Fruit fly (Drosophila melanogaster): ENCODE results near the gene CG4768.

Gene CG4768

DNA sequence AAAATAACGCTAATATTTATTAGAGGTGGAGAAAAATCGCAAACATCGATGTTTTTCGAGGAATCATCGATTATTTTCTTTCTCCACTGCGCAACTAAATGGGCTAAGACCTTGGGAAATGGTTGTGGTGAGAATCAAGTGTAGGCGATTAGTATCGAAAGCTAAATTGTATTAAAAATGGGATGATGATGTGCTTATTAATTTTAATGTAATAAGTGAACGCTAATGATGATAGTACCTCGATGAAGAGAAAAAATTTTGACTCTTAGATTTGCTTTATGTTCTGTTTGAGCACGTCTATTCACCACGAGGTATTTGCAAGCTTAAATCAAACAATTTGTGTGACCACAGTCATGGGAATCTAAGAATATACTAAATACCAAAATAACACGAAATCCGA is 11.4 kb downstream of the CG4768 start, which contains the start of the genes Rai1 and CG13005 (continued):
- TF ChIP-seq ato (GFP tag; IDR thresholded peaks at IDR 0.05; ENCODE audit: partially characterized antibody) (peak; percentile 72), CG10431 (GFP tag; optimal IDR thresholded peaks at IDR 0.05) (no peak), tna (GFP tag; IDR thresholded peaks at IDR 0.05; ENCODE audit: partially characterized antibody) (peak; percentile 73), CG12744 (GFP tag; optimal IDR thresholded peaks at IDR 0.05) (no peak), mld (GFP tag; IDR thresholded peaks at IDR 0.05; ENCODE audit: partially characterized antibody) (0 out of 3 replicates have a peak, but pooled peaks have one; percentile 67), sr (GFP tag; IDR thresholded peaks at IDR 0.05) (no peak), CG30431 (GFP tag; optimal IDR thresholded peaks at IDR 0.05) (no peak), CG30020 (tag; optimal IDR thresholded peaks at IDR 0.05) (no peak), CG17186 (GFP tag; optimal IDR thresholded peaks at IDR 0.05) (peak; percentile 5), CG16813 (GFP tag; IDR thresholded peaks at IDR 0.05; ENCODE audit: partially characterized antibody) (peak; percentile 80), CG3838 (GFP tag; optimal IDR thresholded peaks at IDR 0.05) (no peak), CkIIα-i1 (GFP tag; IDR thresholded peaks at IDR 0.05) (0 out of 2 replicates have a peak, but pooled peaks have one; percentile 62), amos (GFP tag; IDR thresholded peaks at IDR 0.05; ENCODE audit: partially characterized antibody) (peak; percentile 80), CG14710 (tag; optimal IDR thresholded peaks at IDR 0.05) (peak; percentile 29), knrl (GFP tag; IDR thresholded peaks at IDR 0.05; ENCODE audit: partially characterized antibody) (peak; percentile 82), br (optimal IDR thresholded peaks at IDR 0.05) (no peak), stwl (tag; optimal IDR thresholded peaks at IDR 0.05) (peak; percentile 57), Doc3 (GFP tag; IDR thresholded peaks at IDR 0.05; ENCODE audit: partially characterized antibody) (peak; percentile 84), CG7963 (GFP tag; IDR thresholded peaks at IDR 0.05; ENCODE audit: partially characterized antibody) (peak; percentile 59; the same call in 2 of the 3 replicates), CG4360 (GFP tag; IDR thresholded peaks at IDR 0.05) (no peak), CG15011 (GFP tag; optimal IDR thresholded peaks at IDR 0.05) (no peak), pita (GFP tag; optimal IDR thresholded peaks at IDR 0.05) (no peak), NC2α (GFP tag; optimal IDR thresholded peaks at IDR 0.05) (no peak), CG3407 (GFP tag; optimal IDR thresholded peaks at IDR 0.05) (no peak), HLH4C (GFP tag; IDR thresholded peaks at IDR 0.05; ENCODE audit: partially characterized antibody) (peak; percentile 81), Sin3A (optimal IDR thresholded peaks at IDR 0.05) (peak; percentile 26), CG8290 (GFP tag; optimal IDR thresholded peaks at IDR 0.05) (peak; percentile 43), CG8290 (tag; optimal IDR thresholded peaks at IDR 0.05) (peak in 1 of 2 experiments; percentile 31), hkb (optimal IDR thresholded peaks at IDR 0.05) (no peak), hkb (GFP tag; IDR thresholded peaks at IDR 0.05) (no peak), abd-A (tag; optimal IDR thresholded peaks at IDR 0.05) (no peak), nmo (GFP tag; optimal IDR thresholded peaks at IDR 0.05) (peak; percentile 4), B-H1 (GFP tag; IDR thresholded peaks at IDR 0.05) (no peak), inv (GFP tag; IDR thresholded peaks at IDR 0.05; ENCODE audit: partially characterized antibody) (peak; percentile 69), CG2116 (GFP tag; optimal IDR thresholded peaks at IDR 0.05) (peak; percentile 48), Dp (GFP tag; optimal IDR thresholded peaks at IDR 0.05) (peak; percentile 70), ftz-f1 (GFP tag; optimal IDR thresholded peaks at IDR 0.05) (peak; percentile 95), CG7271 (tag; optimal IDR thresholded peaks at IDR 0.05) (no peak), Bgb (GFP tag; IDR thresholded peaks at IDR 0.05; ENCODE audit: partially characterized antibody) (peak; percentile 74), CG4617 (GFP tag; optimal IDR thresholded peaks at IDR 0.05; ENCODE audit: borderline replicate concordance) (peak; percentile 13)

- TF ChIP-seq CG32532 (GFP tag; IDR thresholded peaks at IDR 0.05): no peak
- TF ChIP-seq ac (GFP tag; optimal IDR thresholded peaks at IDR 0.05): no peak
- no peak for TF ChIP-seq CG11398 (GFP tag; optimal IDR thresholded peaks at IDR 0.05)
- TF ChIP-seq CG11560 (tag; IDR thresholded peaks at IDR 0.05): no peak
These were observed 13.8 kb downstream of the CG4768 start, which contains the start of gene ppk28 for dm6 chrX:16805768-16806167. TSS of gene ppk28 (plus strand) at chrX:16806068.

Measured in whole organism, embryonic.